Fruit fly (Drosophila melanogaster) whole organism, wandering third instar larva: Measurements from ENCODE around the gene Cnep1r2.

Source experiments
- CrebA ChIP-seq: fragments of 200-800 bp; sonication (Bioruptor generic); optimal IDR thresholded peaks from 2 replicates; lab custom pipeline; 2016; ENCODE audit warnings: missing biosample characterization, mild to moderate bottlenecking, missing genetic modification characterization, borderline replicate concordance
- Dif ChIP-seq: fragments of 200-275, 200-300 bp; sonication (Bioruptor generic); optimal IDR thresholded peaks from 2 replicates; lab custom pipeline; 2018; ENCODE audit warnings: missing biosample characterization, missing genetic modification characterization; ENCODE audit not compliant: partially characterized antibody
- HLH106 ChIP-seq: fragments of 200-800 bp; optimal IDR thresholded peaks from 3 replicates; lab custom pipeline; 2019; ENCODE audit warnings: missing biosample characterization, mild to moderate bottlenecking, missing genetic modification characterization, moderate library complexity
- Hr78 ChIP-seq: fragments of >200 bp; optimal IDR thresholded peaks from 2 replicates; lab custom pipeline; 2017; ENCODE audit warnings: missing biosample characterization, missing genetic modification characterization
- Mio ChIP-seq: sonication (Bioruptor generic); optimal IDR thresholded peaks from 2 replicates; lab custom pipeline; 2016; ENCODE audit warnings: missing biosample characterization, missing genetic modification characterization
- dl ChIP-seq, 2 experiments: fragments of 175-275, 200-275 bp in 1 of 2; fragments of 200-275 bp in 1 of 2; sonication (Bioruptor generic); optimal IDR thresholded peaks; lab custom pipeline; 2018; ENCODE audit warnings: mild to moderate bottlenecking in 2 of 2, missing biosample characterization in 2 of 2, missing genetic modification characterization in 2 of 2, moderate library complexity in 2 of 2; ENCODE audit not compliant: partially characterized antibody in 2 of 2, insufficient read depth in 1 of 2
- dmrt93B ChIP-seq: fragments of 200-800 bp; sonication (Bioruptor generic); optimal IDR thresholded peaks from 2 replicates; lab custom pipeline; 2018; ENCODE audit warnings: missing biosample characterization, mild to moderate bottlenecking, missing genetic modification characterization
- h ChIP-seq: fragments of 200-800 bp; sonication (Bioruptor generic); optimal IDR thresholded peaks from 3 replicates; lab custom pipeline; 2016; ENCODE audit warnings: missing biosample characterization, mild to moderate bottlenecking, missing genetic modification characterization
- rgr ChIP-seq: fragments of 200-800 bp; sonication (Bioruptor generic); optimal IDR thresholded peaks from 3 replicates; lab custom pipeline; 2016; ENCODE audit warnings: missing biosample characterization, mild to moderate bottlenecking, missing genetic modification characterization
- woc ChIP-seq: sonication (Bioruptor generic); optimal IDR thresholded peaks from 2 replicates; lab custom pipeline; 2016; ENCODE audit warnings: missing biosample characterization, mild to moderate bottlenecking, missing genetic modification characterization

- TF ChIP-seq dl (GFP tag; optimal IDR thresholded peaks at IDR 0.05; lab: Kevin White, UChicago; ENCODE audit: insufficient read depth in 1 of 2, partially characterized antibody in 2 of 2): no peak
- TF ChIP-seq woc (GFP tag; lab: Kevin White, UChicago): no peak
- no peak for TF ChIP-seq HLH106 (tag; lab: Kevin White, UChicago)
- no peak for TF ChIP-seq Hr78 (GFP tag; lab: Kevin White, UChicago)
- no peak for TF ChIP-seq dmrt93B (GFP tag; lab: Kevin White, UChicago)
- TF ChIP-seq Dif (GFP tag; lab: Kevin White, UChicago): no peak
- no peak for TF ChIP-seq rgr
- TF ChIP-seq h (GFP tag; lab: Kevin White, UChicago): no peak
- no peak for TF ChIP-seq CrebA (GFP tag; lab: Kevin White, UChicago)
- TF ChIP-seq Mio (GFP tag; lab: Kevin White, UChicago): no peak
These were observed 1.5 kb downstream of the Cnep1r2 start, which contains the start of gene CG18628 for dm6 chr3L:10639440-10639839.
